Worm (Caenorhabditis elegans) whole organism, young adult: ENCODE data around the gene best-20.

Experiments used
- F55B11.4 ChIP-seq: sonication (generic microtip); optimal IDR thresholded peaks from 2 replicates; lab custom pipeline; 2016; ENCODE audit warnings: missing compliant biosample characterization, missing genetic modification characterization, borderline replicate concordance; ENCODE audit not compliant: insufficient read depth
- K11D2.4 ChIP-seq: fragments of 200-800 bp; sonication (Bioruptor generic); IDR thresholded peaks from 2 replicates; pipeline ENCODE4 v1.3.6; 2022; ENCODE audit warnings: missing genetic modification reagents, missing genetic modification characterization, missing compliant biosample characterization
- ama-1 ChIP-seq, 3 experiments: fragments of 150-350 bp in 1 of 3; sonication (generic microtip) in 2 of 3; optimal IDR thresholded peaks; 2 replicates each; lab custom pipeline; 2014 to 2018; ENCODE audit warnings: missing biosample characterization in 2 of 3, missing genetic modification characterization in 2 of 3, missing genetic modification reagents in 2 of 3
- attf-6 ChIP-seq: fragments of 200-800 bp; sonication (Bioruptor generic); IDR thresholded peaks from 2 replicates; pipeline ENCODE4 v1.3.6; 2022; ENCODE audit warnings: missing genetic modification reagents, missing genetic modification characterization, missing compliant biosample characterization
- ets-4 ChIP-seq: fragments of 200-800 bp; sonication (Bioruptor generic); optimal IDR thresholded peaks from 2 replicates; lab custom pipeline; 2018; ENCODE audit warnings: mild to moderate bottlenecking, missing genetic modification characterization, missing compliant biosample characterization
- snpc-4 ChIP-seq, 5 experiments: fragments of 150-350 bp in 1 of 5; sonication (generic microtip) in 4 of 5; optimal IDR thresholded peaks; 2 replicates each; lab custom pipeline; 2014 to 2018; ENCODE audit warnings: missing genetic modification characterization in 5 of 5, missing biosample characterization in 3 of 5, antibody characterized with exemption in 2 of 5, mild to moderate bottlenecking in 2 of 5, missing compliant biosample characterization in 2 of 5, missing genotype in 2 of 5, moderate library complexity in 2 of 5, missing genetic modification reagents in 1 of 5

- TF ChIP-seq F55B11.4 (no peak), attf-6 (GFP tag; lab: Robert Waterston, UW) (no peak), ets-4 (GFP tag; lab: Kevin White, UChicago) (no peak), K11D2.4 (no peak), ama-1 (optimal IDR thresholded peaks at IDR 0.05; lab: Kevin White, UChicago) (no peak), ama-1 (GFP tag; optimal IDR thresholded peaks at IDR 0.05; lab: Kevin White, UChicago) (no peak), snpc-4 (GFP tag; optimal IDR thresholded peaks at IDR 0.05; lab: Kevin White, UChicago) (no peak), snpc-4 (tag; optimal IDR thresholded peaks at IDR 0.05; lab: Kevin White, UChicago) (no peak)
Observed at ce11 chrIV:3720644-3721043, 35.4 kb upstream of the best-20 start.
